Fruit fly (Drosophila melanogaster) whole organism: ENCODE results near the gene CG3071.

Source experiments
- Dll ChIP-seq: fragments of >200 bp; optimal IDR thresholded peaks from 2 replicates; lab custom pipeline; 2017
- psq ChIP-seq: fragments of >200 bp; optimal IDR thresholded peaks from 2 replicates; lab custom pipeline; 2017
- usp ChIP-seq: fragments of >200 bp; optimal IDR thresholded peaks from 2 replicates; lab custom pipeline; 2017; ENCODE audit warnings: missing biosample characterization, missing genetic modification characterization, mixed read lengths

DNA sequence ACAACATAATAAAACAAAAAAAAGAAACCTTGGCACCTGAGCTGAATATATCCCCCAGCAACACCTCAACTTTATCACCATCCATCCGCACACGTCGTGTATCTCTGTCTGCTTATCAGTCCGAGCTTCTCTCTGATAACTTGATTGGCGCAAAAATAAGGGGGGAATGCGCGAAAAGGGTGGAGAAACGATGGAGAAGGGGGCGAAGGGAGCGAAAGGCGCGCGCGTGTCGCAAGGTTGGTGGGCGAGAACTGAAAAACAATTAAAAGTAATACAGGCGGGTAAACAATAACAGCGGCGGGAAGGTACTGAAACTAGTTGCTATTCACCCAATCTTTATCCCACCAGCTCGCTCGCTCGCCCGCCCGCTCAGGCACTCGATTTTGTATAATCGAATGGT, 23.6 kb downstream of the CG3071 start:
- TF ChIP-seq Dll, result no peak
- no peak for TF ChIP-seq psq (lab: Kevin White, UChicago)
- TF ChIP-seq usp (GFP tag; lab: Kevin White, UChicago), result no peak
